Fruit fly (Drosophila melanogaster) whole organism, embryonic: ENCODE results near the gene Mvb12.

Experiments
- Atf3 ChIP-seq: fragments of 200-800 bp; sonication (Bioruptor generic); optimal IDR thresholded peaks from 3 replicates; lab custom pipeline; 2016; ENCODE audit warnings: missing biosample characterization, missing genetic modification characterization
- Bdp1 ChIP-seq: fragments of 200-800 bp; sonication (Bioruptor generic); optimal IDR thresholded peaks from 3 replicates; lab custom pipeline; 2016; ENCODE audit warnings: missing biosample characterization, missing genetic modification characterization
- CG10321 ChIP-seq: fragments of 200-800 bp; sonication (Bioruptor generic); IDR thresholded peaks from 2 replicates; pipeline ENCODE4 v1.3.6; 2022; ENCODE audit warnings: missing biosample characterization, missing genetic modification characterization
- CG12236 ChIP-seq: fragments of 200-800 bp; sonication (Bioruptor generic); optimal IDR thresholded peaks from 2 replicates; lab custom pipeline; 2016; ENCODE audit warnings: missing biosample characterization, missing genetic modification characterization
- CG12942 ChIP-seq: fragments of 200-800 bp; sonication (Bioruptor generic); optimal IDR thresholded peaks from 3 replicates; lab custom pipeline; 2016; ENCODE audit warnings: missing biosample characterization, missing genetic modification characterization
- CG15011 ChIP-seq: fragments of 200-800 bp; sonication (Bioruptor generic); optimal IDR thresholded peaks from 3 replicates; lab custom pipeline; 2018; ENCODE audit warnings: missing biosample characterization, mild to moderate bottlenecking, missing genetic modification characterization
- CG17328 ChIP-seq: fragments of 200-800 bp; sonication (Bioruptor generic); IDR thresholded peaks from 2 replicates; pipeline ENCODE4 v1.3.6; 2022; ENCODE audit warnings: missing biosample characterization, missing genetic modification characterization
- CG17612 ChIP-seq: fragments of 200-800 bp; sonication (Bioruptor generic); IDR thresholded peaks from 2 replicates; pipeline ENCODE4 v1.3.6; 2022; ENCODE audit warnings: missing biosample characterization, missing genetic modification characterization
- CG1792 ChIP-seq: fragments of 200-800 bp; sonication (Bioruptor generic); optimal IDR thresholded peaks from 2 replicates; lab custom pipeline; 2016; ENCODE audit warnings: missing biosample characterization, missing genetic modification characterization
- CG2202 ChIP-seq: fragments of 200-800 bp; sonication (Bioruptor generic); optimal IDR thresholded peaks from 2 replicates; lab custom pipeline; 2018; ENCODE audit warnings: missing biosample characterization, mild to moderate bottlenecking, missing genetic modification characterization
- CG2678 ChIP-seq: fragments of 200-800 bp; sonication (Bioruptor generic); optimal IDR thresholded peaks from 3 replicates; lab custom pipeline; 2019; ENCODE audit warnings: missing biosample characterization, mild to moderate bottlenecking, missing genetic modification characterization, moderate library complexity
- CG2889 ChIP-seq: fragments of 200-800 bp; sonication (Bioruptor generic); IDR thresholded peaks from 3 replicates; pipeline ENCODE4 v1.3.6; 2022; ENCODE audit warnings: missing biosample characterization, missing genetic modification characterization
- CG31224 ChIP-seq: fragments of 200-800 bp; sonication (Bioruptor generic); IDR thresholded peaks from 2 replicates; pipeline ENCODE4 v1.3.6; 2022; ENCODE audit warnings: missing biosample characterization, missing genetic modification characterization
- CG32532 ChIP-seq: fragments of 200-800 bp; sonication (Bioruptor generic); IDR thresholded peaks from 2 replicates; pipeline ENCODE4 v1.3.6; 2022; ENCODE audit warnings: missing biosample characterization, missing genetic modification characterization
- CG4424 ChIP-seq: fragments of 200-800 bp; sonication (Bioruptor generic); optimal IDR thresholded peaks from 3 replicates; lab custom pipeline; 2016; ENCODE audit warnings: missing biosample characterization, missing genetic modification characterization
- CG5180 ChIP-seq: fragments of 200-800 bp; sonication (Bioruptor generic); optimal IDR thresholded peaks from 3 replicates; lab custom pipeline; 2017; ENCODE audit warnings: missing biosample characterization, missing genetic modification characterization, mild to moderate bottlenecking, moderate library complexity, missing genetic modification reagents
- CG6254 ChIP-seq: fragments of 200-800 bp; sonication (Bioruptor generic); optimal IDR thresholded peaks from 3 replicates; lab custom pipeline; 2017; ENCODE audit warnings: mild to moderate bottlenecking, missing biosample characterization, missing genetic modification reagents, missing genetic modification characterization
- CG7556 ChIP-seq: fragments of 200-800 bp; sonication (Bioruptor generic); optimal IDR thresholded peaks from 2 replicates; lab custom pipeline; 2017; ENCODE audit warnings: missing biosample characterization, mild to moderate bottlenecking, missing genetic modification characterization
- CG8478 ChIP-seq: fragments of >200 bp; optimal IDR thresholded peaks from 2 replicates; lab custom pipeline; 2018
- CG9727 ChIP-seq: fragments of 200-800 bp; sonication (Bioruptor generic); optimal IDR thresholded peaks from 3 replicates; lab custom pipeline; 2017; ENCODE audit warnings: missing biosample characterization, mild to moderate bottlenecking, missing genetic modification characterization
- CHES-1-like ChIP-seq: fragments of 200-800 bp; sonication (Bioruptor generic); optimal IDR thresholded peaks from 2 replicates; lab custom pipeline; 2016; ENCODE audit warnings: missing biosample characterization, missing genetic modification characterization
- Deaf1 ChIP-seq: fragments of 200-800 bp; optimal IDR thresholded peaks from 3 replicates; lab custom pipeline; 2019; ENCODE audit warnings: missing biosample characterization, mild to moderate bottlenecking, missing genetic modification characterization, moderate library complexity
- Dref ChIP-seq: fragments of 200-800 bp; sonication (Bioruptor generic); IDR thresholded peaks from 2 replicates; pipeline ENCODE4 v1.3.6; 2022; ENCODE audit warnings: missing biosample characterization, missing genetic modification characterization
- E2f2 ChIP-seq: fragments of 200-800 bp; sonication (Bioruptor generic); IDR thresholded peaks from 2 replicates; pipeline ENCODE4 v1.3.6; 2022; ENCODE audit warnings: missing biosample characterization, missing genetic modification characterization
- HmgZ ChIP-seq: fragments of 200-800 bp; sonication (Bioruptor generic); optimal IDR thresholded peaks from 2 replicates; lab custom pipeline; 2018; ENCODE audit warnings: missing biosample characterization, mild to moderate bottlenecking, missing genetic modification characterization
- MTF-1 ChIP-seq: fragments of 200-800 bp; sonication (Bioruptor generic); optimal IDR thresholded peaks from 2 replicates; lab custom pipeline; 2018; ENCODE audit warnings: missing biosample characterization, mild to moderate bottlenecking, missing genetic modification characterization, borderline replicate concordance
- Med ChIP-seq: fragments of 200-800 bp; sonication (Bioruptor generic); peaks from one replicate; lab custom pipeline; 2016; ENCODE audit warnings: missing biosample characterization, missing genetic modification characterization, mild to moderate bottlenecking, inconsistent platforms, moderate library complexity
- Optix ChIP-seq: fragments of 200-800 bp; sonication (Bioruptor generic); IDR thresholded peaks from 3 replicates; pipeline ENCODE4 v1.3.6; 2022; ENCODE audit warnings: missing biosample characterization, missing genetic modification characterization
- Stat92E ChIP-seq, 3 experiments: fragments of >200 bp in 2 of 3; fragments of 200-800 bp in 1 of 3; sonication (Bioruptor generic) in 1 of 3; optimal IDR thresholded peaks; 2 replicates each; lab custom pipeline; 2017 to 2019; ENCODE audit warnings: missing biosample characterization in 3 of 3, missing genetic modification characterization in 3 of 3, mild to moderate bottlenecking in 1 of 3, moderate library complexity in 1 of 3
- YL-1 ChIP-seq: fragments of 200-800 bp; sonication (Bioruptor generic); optimal IDR thresholded peaks from 3 replicates; lab custom pipeline; 2017; ENCODE audit warnings: missing biosample characterization, mild to moderate bottlenecking, missing genetic modification characterization
- bigmax ChIP-seq: fragments of 200-800 bp; sonication (Bioruptor generic); optimal IDR thresholded peaks from 2 replicates; lab custom pipeline; 2018; ENCODE audit warnings: missing biosample characterization, mild to moderate bottlenecking, missing genetic modification characterization
- br ChIP-seq: fragments of >200 bp; optimal IDR thresholded peaks from 2 replicates; lab custom pipeline; 2017
- cwo ChIP-seq: fragments of 200-800 bp; sonication (Bioruptor generic); optimal IDR thresholded peaks from 3 replicates; lab custom pipeline; 2017; ENCODE audit warnings: missing biosample characterization, missing genetic modification characterization, mild to moderate bottlenecking, moderate library complexity, missing genetic modification reagents
- da ChIP-seq: fragments of 200-800 bp; sonication (Bioruptor generic); optimal IDR thresholded peaks from 2 replicates; lab custom pipeline; 2016; ENCODE audit warnings: missing biosample characterization, missing genetic modification characterization
- dati ChIP-seq: fragments of 200-800 bp; sonication (Bioruptor generic); IDR thresholded peaks from 2 replicates; pipeline ENCODE4 v1.3.6; 2022; ENCODE audit warnings: missing biosample characterization, missing genetic modification characterization
- dmrt99B ChIP-seq: fragments of 200-800 bp; sonication (Bioruptor generic); optimal IDR thresholded peaks from 2 replicates; lab custom pipeline; 2018; ENCODE audit warnings: missing biosample characterization, mild to moderate bottlenecking, missing genetic modification characterization, moderate library complexity
- fd3F ChIP-seq: fragments of 200-800 bp; sonication (Bioruptor generic); optimal IDR thresholded peaks from 2 replicates; lab custom pipeline; 2018; ENCODE audit warnings: missing biosample characterization, mild to moderate bottlenecking, missing genetic modification characterization, moderate library complexity
- hth ChIP-seq: fragments of >200 bp; optimal IDR thresholded peaks from 2 replicates; lab custom pipeline; 2017; ENCODE audit warnings: inconsistent platforms
- lbe ChIP-seq: fragments of 200-800 bp; sonication (Bioruptor generic); optimal IDR thresholded peaks from 2 replicates; lab custom pipeline; 2016; ENCODE audit warnings: missing biosample characterization, mild to moderate bottlenecking, missing genetic modification characterization
- lov ChIP-seq, 2 experiments: fragments of 200-800 bp in 1 of 2; fragments of >200 bp in 1 of 2; sonication (Bioruptor generic) in 1 of 2; IDR thresholded peaks in 1 of 2; optimal IDR thresholded peaks in 1 of 2; 2 replicates in 1 of 2; 3 replicates in 1 of 2; pipeline versions ENCODE4 v1.3.6 to Lab custom; 2017 to 2022; ENCODE audit warnings: missing biosample characterization in 1 of 2, missing genetic modification characterization in 1 of 2
- luna ChIP-seq: fragments of 200-800 bp; sonication (Bioruptor generic); optimal IDR thresholded peaks from 2 replicates; lab custom pipeline; 2016; ENCODE audit warnings: missing biosample characterization, missing genetic modification characterization
- mld ChIP-seq: fragments of 200-800 bp; sonication (Bioruptor generic); IDR thresholded peaks from 3 replicates; pipeline ENCODE4 v1.3.6; 2022; ENCODE audit warnings: missing biosample characterization, missing genetic modification characterization; ENCODE audit not compliant: partially characterized antibody
- nom ChIP-seq: fragments of 200-800 bp; sonication (Bioruptor generic); optimal IDR thresholded peaks from 2 replicates; lab custom pipeline; 2017; ENCODE audit warnings: missing biosample characterization, missing genetic modification characterization, mild to moderate bottlenecking, moderate library complexity, missing genetic modification reagents
- pb ChIP-seq: fragments of 200-800 bp; sonication (Bioruptor generic); optimal IDR thresholded peaks from 3 replicates; lab custom pipeline; 2016; ENCODE audit warnings: missing biosample characterization, missing genetic modification characterization
- pfk ChIP-seq: fragments of 200-800 bp; sonication (Bioruptor generic); optimal IDR thresholded peaks from 2 replicates; lab custom pipeline; 2018; ENCODE audit warnings: missing biosample characterization, mild to moderate bottlenecking, missing genetic modification characterization, moderate library complexity
- row ChIP-seq: fragments of 200-800 bp; sonication (Bioruptor generic); IDR thresholded peaks from 3 replicates; pipeline ENCODE4 v1.3.6; 2022; ENCODE audit warnings: missing biosample characterization, missing genetic modification characterization
- sima ChIP-seq: fragments of 200-800 bp; sonication (Bioruptor generic); optimal IDR thresholded peaks from 2 replicates; lab custom pipeline; 2016; ENCODE audit warnings: missing biosample characterization, missing genetic modification characterization
- trem ChIP-seq: fragments of 200-800 bp; optimal IDR thresholded peaks from 3 replicates; lab custom pipeline; 2019; ENCODE audit warnings: missing biosample characterization, mild to moderate bottlenecking, missing genetic modification characterization, moderate library complexity
- tup ChIP-seq: fragments of 200-800 bp; sonication (Bioruptor generic); optimal IDR thresholded peaks from 2 replicates; lab custom pipeline; 2016; ENCODE audit warnings: missing biosample characterization, mild to moderate bottlenecking, missing genetic modification characterization, moderate library complexity
- wdn ChIP-seq: fragments of 200-800 bp; sonication (Bioruptor generic); IDR thresholded peaks from 2 replicates; pipeline ENCODE4 v1.3.6; 2022; ENCODE audit warnings: missing biosample characterization, missing genetic modification characterization
- z ChIP-seq: fragments of 200-800 bp; sonication (Bioruptor generic); IDR thresholded peaks from 3 replicates; pipeline ENCODE4 v1.3.6; 2022; ENCODE audit warnings: missing biosample characterization, missing genetic modification characterization

The Mvb12 gene

dm6 chrX:18140932-18141587 lies 39.9 kb upstream of the Mvb12 start (continued):
- no peak for TF ChIP-seq Atf3 (GFP tag; lab: Kevin White, UChicago)
- no peak for TF ChIP-seq dati (GFP tag; lab: Robert Waterston, UW)
- TF ChIP-seq Stat92E (GFP tag; optimal IDR thresholded peaks at IDR 0.05; lab: Kevin White, UChicago) = no peak
- peak; percentile 33; the same call in 2 of the 3 replicates for TF ChIP-seq row
- TF ChIP-seq Med = peak; percentile 81
- no peak for TF ChIP-seq luna (GFP tag; lab: Kevin White, UChicago)
- no peak for TF ChIP-seq br (lab: Kevin White, UChicago)
- TF ChIP-seq CG12236 (GFP tag; lab: Kevin White, UChicago) = no peak
- TF ChIP-seq lov (optimal IDR thresholded peaks at IDR 0.05; lab: Kevin White, UChicago) = no peak
- TF ChIP-seq lov (GFP tag; IDR thresholded peaks at IDR 0.05; lab: Robert Waterston, UW) = no peak
- no peak for TF ChIP-seq CG1792 (GFP tag; lab: Kevin White, UChicago)
- no peak for TF ChIP-seq Optix (GFP tag; lab: Robert Waterston, UW)
- no peak for TF ChIP-seq CG8478
- TF ChIP-seq pfk = no peak
- TF ChIP-seq CG9727 = peak; percentile 29
- TF ChIP-seq da = no peak
- TF ChIP-seq MTF-1 (GFP tag; lab: Kevin White, UChicago) = no peak
- TF ChIP-seq z (GFP tag; lab: Robert Waterston, UW) = no peak
- TF ChIP-seq CG12942 (GFP tag; lab: Kevin White, UChicago) = no peak
- TF ChIP-seq CHES-1-like = no peak
- TF ChIP-seq cwo (GFP tag; lab: Kevin White, UChicago) = no peak
- no peak for TF ChIP-seq CG6254 (GFP tag; lab: Kevin White, UChicago)
- no peak for TF ChIP-seq nom
- no peak for TF ChIP-seq hth (lab: Kevin White, UChicago)
- no peak for TF ChIP-seq fd3F
- no peak for TF ChIP-seq YL-1 (GFP tag; lab: Kevin White, UChicago)
- no peak for TF ChIP-seq pb (GFP tag; lab: Kevin White, UChicago)
- TF ChIP-seq CG5180 (GFP tag; lab: Kevin White, UChicago) = no peak
- peak; percentile 12 for TF ChIP-seq CG4424 (GFP tag; lab: Kevin White, UChicago)
- TF ChIP-seq mld (GFP tag; lab: Robert Waterston, UW) = no peak
- TF ChIP-seq Bdp1 (GFP tag; lab: Kevin White, UChicago) = no peak
- TF ChIP-seq sima (GFP tag; lab: Kevin White, UChicago) = no peak
- peak; percentile 50 for TF ChIP-seq dmrt99B (tag; lab: Kevin White, UChicago)
- no peak for TF ChIP-seq tup (GFP tag; lab: Kevin White, UChicago)
- no peak for TF ChIP-seq E2f2
- TF ChIP-seq HmgZ (tag; lab: Kevin White, UChicago) = no peak
- TF ChIP-seq bigmax (GFP tag; lab: Kevin White, UChicago) = no peak
- TF ChIP-seq CG10321 (GFP tag; lab: Robert Waterston, UW) = no peak
- no peak for TF ChIP-seq lbe (GFP tag; lab: Kevin White, UChicago)
- no peak for TF ChIP-seq CG17612
- TF ChIP-seq Dref = no peak
- no peak for TF ChIP-seq Deaf1 (tag; lab: Kevin White, UChicago)
- no peak for TF ChIP-seq CG2202
- no peak for TF ChIP-seq wdn
- 0 out of 2 replicates have a peak, but pooled peaks have one; percentile 11 for TF ChIP-seq CG17328 (GFP tag; lab: Robert Waterston, UW)
- no peak for TF ChIP-seq CG15011 (GFP tag; lab: Kevin White, UChicago)
- 0 out of 2 replicates have a peak, but pooled peaks have one; percentile 6 for TF ChIP-seq CG32532 (GFP tag; lab: Robert Waterston, UW)
- no peak for TF ChIP-seq trem
- no peak for TF ChIP-seq CG31224 (GFP tag; lab: Robert Waterston, UW)
- TF ChIP-seq CG7556 (GFP tag; lab: Kevin White, UChicago) = peak; percentile 34
- TF ChIP-seq CG2678 (tag; lab: Kevin White, UChicago) = peak; percentile 42
- no peak for TF ChIP-seq CG2889
